Worm (Caenorhabditis elegans) whole organism, midembryonic: Measurements from ENCODE around the gene Y37H2C.4.

Experiments
- T22C8.4 ChIP-seq: fragments of 200-800 bp; sonication (Bioruptor generic); IDR thresholded peaks from 2 replicates; pipeline ENCODE4 v1.3.6; 2022; ENCODE audit warnings: missing genetic modification characterization, missing compliant biosample characterization
- cog-1 ChIP-seq: sonication (generic microtip); optimal IDR thresholded peaks from 2 replicates; lab custom pipeline; 2016; ENCODE audit warnings: missing genetic modification characterization, missing compliant biosample characterization
- flt-1 ChIP-seq: fragments of 200-800 bp; sonication (Bioruptor generic); IDR thresholded peaks from 2 replicates; pipeline ENCODE4 v1.3.6; 2022; ENCODE audit warnings: missing genetic modification characterization, missing compliant biosample characterization
- klf-2 ChIP-seq: fragments of 200-800 bp; sonication (Bioruptor generic); conservative IDR thresholded peaks from 2 replicates; pipeline ENCODE4 v1.3.6; 2022; ENCODE audit warnings: missing genetic modification reagents, missing genetic modification characterization, missing compliant biosample characterization
- med-1 ChIP-seq: sonication (generic microtip); optimal IDR thresholded peaks from 2 replicates; lab custom pipeline; 2017; ENCODE audit warnings: missing genetic modification characterization, mild to moderate bottlenecking, missing compliant biosample characterization, antibody characterized with exemption, missing genetic modification reagents; ENCODE audit not compliant: insufficient read depth
- ref-1 ChIP-seq: fragments of 200-800 bp; sonication (Bioruptor generic); conservative IDR thresholded peaks from 2 replicates; pipeline ENCODE4 v1.3.6; 2022; ENCODE audit warnings: missing genetic modification reagents, missing genetic modification characterization, missing compliant biosample characterization
- tab-1 ChIP-seq: fragments of 200-800 bp; sonication (Bioruptor generic); IDR thresholded peaks from 2 replicates; pipeline ENCODE4 v1.3.6; 2022; ENCODE audit warnings: missing genetic modification characterization, missing compliant biosample characterization
- ztf-23 ChIP-seq: fragments of 200-800 bp; sonication (Bioruptor generic); IDR thresholded peaks from 2 replicates; pipeline ENCODE4 v1.3.6; 2022; ENCODE audit warnings: missing genetic modification reagents, missing genetic modification characterization, missing compliant biosample characterization
- ztf-29 ChIP-seq: fragments of 200-800 bp; sonication (Bioruptor generic); IDR thresholded peaks from 2 replicates; pipeline ENCODE4 v1.3.6; 2022; ENCODE audit warnings: missing genetic modification reagents, missing genetic modification characterization, missing compliant biosample characterization

Y37H2C.4 gene

DNA sequence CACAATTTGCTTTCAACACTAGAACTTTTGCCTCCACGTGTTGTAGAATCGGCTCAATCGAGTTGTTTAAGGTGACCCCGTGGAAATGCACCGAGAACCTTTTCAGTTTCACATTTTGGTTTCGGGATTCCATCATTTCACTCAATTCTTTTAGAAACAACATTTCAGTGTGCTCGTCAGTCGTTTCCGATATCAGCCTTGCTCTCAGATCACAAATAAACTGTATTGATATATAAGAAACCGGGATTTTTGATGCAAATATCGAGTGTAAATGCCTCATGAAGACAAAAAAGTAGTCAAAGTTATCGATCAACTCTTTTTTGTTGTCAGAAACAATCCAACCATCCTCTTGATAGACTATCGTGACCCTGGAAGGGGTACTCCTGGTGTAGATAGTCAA, 5.0 kb upstream of the Y37H2C.4 start:
- no peak for TF ChIP-seq ztf-23 (GFP tag; lab: Robert Waterston, UW)
- TF ChIP-seq ztf-29 (GFP tag; lab: Robert Waterston, UW) = no peak
- no peak for TF ChIP-seq cog-1 (tag; lab: Kevin White, UChicago)
- no peak for TF ChIP-seq T22C8.4

ce11 chrV:18266238-18266637, 4.3 kb upstream of the Y37H2C.4 start, which contains the start of gene R10E8.6:
R10E8.6 (minus strand) TSS chrV:18266391.
- TF ChIP-seq ztf-23 (GFP tag; lab: Robert Waterston, UW) = no peak

DNA sequence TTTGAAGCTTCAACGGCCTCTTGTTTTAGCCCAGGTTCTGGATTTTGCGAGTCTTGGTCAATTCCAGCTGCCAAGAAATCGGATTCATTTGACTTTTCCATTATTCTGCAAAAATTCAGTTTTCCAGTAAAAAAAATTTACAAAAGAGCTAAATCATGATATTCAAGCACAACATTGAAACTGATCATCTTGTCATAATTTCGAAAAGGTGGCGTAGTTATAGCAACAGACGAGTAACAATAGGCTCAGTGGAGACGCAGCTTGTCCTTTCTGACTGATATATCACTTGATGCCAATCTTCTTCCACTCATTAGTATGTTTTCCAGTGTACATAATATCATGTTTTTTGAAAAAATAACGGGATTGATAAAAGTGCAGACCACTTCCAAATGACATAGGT, 1.8 kb upstream of the Y37H2C.4 start, which contains the start of gene fbxa-213:
Gene fbxa-213, minus strand, starts transcription at position 101 of the 400 bp plus-strand sequence.
- TF ChIP-seq ref-1 (GFP tag; lab: Robert Waterston, UW) (no peak), tab-1 (GFP tag; lab: Robert Waterston, UW) (no peak), med-1 (GFP tag; lab: Kevin White, UChicago) (no peak), klf-2 (GFP tag; lab: Robert Waterston, UW) (no peak), cog-1 (tag; lab: Kevin White, UChicago) (no peak), T22C8.4 (no peak), ztf-23 (GFP tag; lab: Robert Waterston, UW) (no peak), flt-1 (no peak), ztf-29 (GFP tag; lab: Robert Waterston, UW) (no peak)

- TF ChIP-seq ztf-29 (GFP tag; lab: Robert Waterston, UW) (no peak), T22C8.4 (no peak), ref-1 (GFP tag; lab: Robert Waterston, UW) (no peak)
These were observed 618 bp upstream of the Y37H2C.4 start, which contains the start of gene skr-6 for ce11 chrV:18269885-18270284. skr-6 (minus strand) TSS chrV:18269985.

- no peak for TF ChIP-seq tab-1 (GFP tag; lab: Robert Waterston, UW)
- no peak for TF ChIP-seq ref-1 (GFP tag; lab: Robert Waterston, UW)
- TF ChIP-seq cog-1 (tag; lab: Kevin White, UChicago) = no peak
- TF ChIP-seq ztf-29 (GFP tag; lab: Robert Waterston, UW) = no peak
- no peak for TF ChIP-seq klf-2 (GFP tag; lab: Robert Waterston, UW)
- no peak for TF ChIP-seq flt-1
- no peak for TF ChIP-seq ztf-23 (GFP tag; lab: Robert Waterston, UW)
- no peak for TF ChIP-seq T22C8.4
- no peak for TF ChIP-seq med-1 (GFP tag; lab: Kevin White, UChicago)
These were observed 10.3 kb downstream of the Y37H2C.4 start, which contains the start of gene Y51A2A.16 for ce11 chrV:18280778-18281177. Y51A2A.16 (minus strand) TSS chrV:18280878.

ce11 chrV:18282597-18282996, 12.1 kb downstream of the Y37H2C.4 start, which contains the start of gene clec-247:
clec-247 (plus strand) TSS chrV:18282897.
- TF ChIP-seq flt-1 (no peak), cog-1 (tag; lab: Kevin White, UChicago) (no peak), ref-1 (GFP tag; lab: Robert Waterston, UW) (no peak), med-1 (GFP tag; lab: Kevin White, UChicago) (no peak), klf-2 (GFP tag; lab: Robert Waterston, UW) (no peak), tab-1 (GFP tag; lab: Robert Waterston, UW) (no peak), ztf-23 (GFP tag; lab: Robert Waterston, UW) (no peak), T22C8.4 (no peak), ztf-29 (GFP tag; lab: Robert Waterston, UW) (no peak)

DNA sequence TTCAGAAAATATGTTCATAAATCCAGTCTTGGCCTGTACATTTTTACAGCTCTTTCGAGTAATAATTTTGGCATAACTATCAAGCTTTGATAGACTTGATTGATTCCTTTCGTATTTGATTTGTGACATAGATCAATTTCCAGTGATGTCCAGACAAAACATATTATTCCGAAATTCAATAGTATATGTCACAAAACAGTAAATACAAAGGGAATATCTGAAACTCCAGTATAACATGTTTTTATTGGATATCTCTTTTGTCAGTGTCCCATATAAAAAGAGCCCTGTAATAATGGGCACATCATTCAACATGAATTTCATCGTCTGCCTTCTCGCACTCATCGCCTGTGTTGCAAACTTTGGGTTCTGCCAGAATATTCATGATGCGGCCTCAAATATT, 20.1 kb downstream of the Y37H2C.4 start, which contains the start of gene Y51A2A.4:
Gene Y51A2A.4, plus strand, starts transcription at position 301 of the 400 bp plus-strand sequence.
- no peak for TF ChIP-seq tab-1 (GFP tag; lab: Robert Waterston, UW)
- no peak for TF ChIP-seq flt-1
- no peak for TF ChIP-seq T22C8.4
- no peak for TF ChIP-seq ztf-29 (GFP tag; lab: Robert Waterston, UW)
- TF ChIP-seq ztf-23 (GFP tag; lab: Robert Waterston, UW) = no peak
- TF ChIP-seq klf-2 (GFP tag; lab: Robert Waterston, UW) = no peak
- no peak for TF ChIP-seq med-1 (GFP tag; lab: Kevin White, UChicago)
- TF ChIP-seq cog-1 (tag; lab: Kevin White, UChicago) = no peak
- no peak for TF ChIP-seq ref-1 (GFP tag; lab: Robert Waterston, UW)

ce11 chrV:18292295-18292694, 21.8 kb downstream of the Y37H2C.4 start, which contains the start of gene Y51A2A.12:
Y51A2A.12 (plus strand) TSS chrV:18292595.
- TF ChIP-seq ztf-23 (GFP tag; lab: Robert Waterston, UW) (no peak), T22C8.4 (no peak), tab-1 (GFP tag; lab: Robert Waterston, UW) (no peak), cog-1 (tag; lab: Kevin White, UChicago) (no peak), ztf-29 (GFP tag; lab: Robert Waterston, UW) (no peak), flt-1 (no peak), med-1 (GFP tag; lab: Kevin White, UChicago) (no peak), ref-1 (GFP tag; lab: Robert Waterston, UW) (no peak), klf-2 (GFP tag; lab: Robert Waterston, UW) (no peak)

- TF ChIP-seq T22C8.4 (no peak), tab-1 (GFP tag; lab: Robert Waterston, UW) (no peak), cog-1 (tag; lab: Kevin White, UChicago) (no peak), flt-1 (no peak), ztf-29 (GFP tag; lab: Robert Waterston, UW) (no peak), klf-2 (GFP tag; lab: Robert Waterston, UW) (no peak), ztf-23 (GFP tag; lab: Robert Waterston, UW) (no peak), med-1 (GFP tag; lab: Kevin White, UChicago) (no peak), ref-1 (GFP tag; lab: Robert Waterston, UW) (no peak)
These were observed 28.0 kb downstream of the Y37H2C.4 start, which contains the start of gene Y51A2A.5 for ce11 chrV:18298506-18298905. Y51A2A.5 (plus strand) TSS chrV:18298806.

- no peak for TF ChIP-seq flt-1
- TF ChIP-seq ztf-23 (GFP tag; lab: Robert Waterston, UW) = no peak
- TF ChIP-seq ztf-29 (GFP tag; lab: Robert Waterston, UW) = no peak
- no peak for TF ChIP-seq klf-2 (GFP tag; lab: Robert Waterston, UW)
- no peak for TF ChIP-seq T22C8.4
- TF ChIP-seq tab-1 (GFP tag; lab: Robert Waterston, UW) = no peak
- TF ChIP-seq cog-1 (tag; lab: Kevin White, UChicago) = no peak
- TF ChIP-seq med-1 (GFP tag; lab: Kevin White, UChicago) = no peak
- no peak for TF ChIP-seq ref-1 (GFP tag; lab: Robert Waterston, UW)
These were observed 28.8 kb downstream of the Y37H2C.4 start for ce11 chrV:18299313-18299712.
